Worm (Caenorhabditis elegans) whole organism, late embryonic: Measurements from ENCODE around the gene Y43F8C.16.
A peak's percentile ranks its signal among the peaks of the same experiment; 100 is the strongest.

ENCODE experiments used
- fkh-10 ChIP-seq: fragments of 150-350 bp; optimal IDR thresholded peaks from 2 replicates; lab custom pipeline; 2014; ENCODE audit warnings: missing biosample characterization, missing genetic modification reagents, missing genetic modification characterization
- nfya-1 ChIP-seq: sonication (generic microtip); optimal IDR thresholded peaks from 2 replicates; lab custom pipeline; 2017; ENCODE audit warnings: missing genetic modification characterization, mild to moderate bottlenecking, missing compliant biosample characterization, antibody characterized with exemption, moderate library complexity
- pag-3 ChIP-seq: sonication (generic microtip); optimal IDR thresholded peaks from 2 replicates; lab custom pipeline; 2016; ENCODE audit warnings: missing compliant biosample characterization, missing genetic modification characterization, borderline replicate concordance
- syd-9 ChIP-seq: sonication (generic microtip); optimal IDR thresholded peaks from 2 replicates; lab custom pipeline; 2016; ENCODE audit warnings: mild to moderate bottlenecking, missing genetic modification characterization, moderate library complexity, missing compliant biosample characterization
- unc-86 ChIP-seq: sonication (generic microtip); optimal IDR thresholded peaks from 2 replicates; lab custom pipeline; 2016; ENCODE audit warnings: missing genetic modification characterization, missing compliant biosample characterization

ce11 chrV:19722881-19723280 lies 7.6 kb upstream of the Y43F8C.16 start:
- TF ChIP-seq syd-9 (tag; lab: Kevin White, UChicago): no peak
- peak; percentile 21 for TF ChIP-seq unc-86
- TF ChIP-seq nfya-1 (tag; lab: Kevin White, UChicago): peak; percentile 43
- TF ChIP-seq fkh-10 (GFP tag; lab: Kevin White, UChicago): no peak
- TF ChIP-seq pag-3 (tag; lab: Kevin White, UChicago): peak; percentile 23
